Fruit fly (Drosophila melanogaster) whole organism, embryonic: ENCODE results near the gene BthD.

Experiments used
- Ada2b ChIP-seq: fragments of 200-800 bp; sonication (Bioruptor generic); IDR thresholded peaks from 2 replicates; pipeline ENCODE4 v1.3.6; 2022; ENCODE audit warnings: missing biosample characterization, missing genetic modification characterization
- CG10267 ChIP-seq: fragments of 200-800 bp; sonication (Bioruptor generic); optimal IDR thresholded peaks from 2 replicates; lab custom pipeline; 2018; ENCODE audit warnings: missing biosample characterization, mild to moderate bottlenecking, missing genetic modification characterization, moderate library complexity
- CG10462 ChIP-seq: fragments of 200-800 bp; sonication (Bioruptor generic); optimal IDR thresholded peaks from 2 replicates; lab custom pipeline; 2016; ENCODE audit warnings: missing biosample characterization, missing genetic modification characterization
- CG10979 ChIP-seq: fragments of 200-800 bp; sonication (Bioruptor generic); optimal IDR thresholded peaks from 2 replicates; lab custom pipeline; 2018; ENCODE audit warnings: missing biosample characterization, mild to moderate bottlenecking, missing genetic modification characterization, moderate library complexity
- CG12769 ChIP-seq: fragments of 200-800 bp; sonication (Bioruptor generic); optimal IDR thresholded peaks from 2 replicates; lab custom pipeline; 2019; ENCODE audit warnings: missing biosample characterization, mild to moderate bottlenecking, missing genetic modification characterization, moderate library complexity
- CG13123 ChIP-seq: fragments of 200-800 bp; sonication (Bioruptor generic); optimal IDR thresholded peaks from 2 replicates; lab custom pipeline; 2016; ENCODE audit warnings: missing biosample characterization, missing genetic modification characterization
- CG13775 ChIP-seq: fragments of 200-800 bp; sonication (Bioruptor generic); optimal IDR thresholded peaks from 3 replicates; lab custom pipeline; 2017; ENCODE audit warnings: missing biosample characterization, mild to moderate bottlenecking, missing genetic modification characterization
- CG14014 ChIP-seq: fragments of 200-800 bp; sonication (Bioruptor generic); IDR thresholded peaks from 2 replicates; pipeline ENCODE4 v1.3.6; 2022; ENCODE audit warnings: missing biosample characterization, missing genetic modification characterization
- CG14965 ChIP-seq: fragments of 200-800 bp; sonication (Bioruptor generic); optimal IDR thresholded peaks from 2 replicates; lab custom pipeline; 2016; ENCODE audit warnings: missing biosample characterization, missing genetic modification characterization, borderline replicate concordance
- CG17359 ChIP-seq: fragments of 200-800 bp; sonication (Bioruptor generic); optimal IDR thresholded peaks from 3 replicates; lab custom pipeline; 2018; ENCODE audit warnings: missing biosample characterization, mild to moderate bottlenecking, missing genetic modification characterization, moderate library complexity
- CG2129 ChIP-seq: fragments of 200-800 bp; sonication (Bioruptor generic); IDR thresholded peaks from 2 replicates; pipeline ENCODE4 v1.3.6; 2022; ENCODE audit warnings: missing biosample characterization, missing genetic modification characterization; ENCODE audit not compliant: partially characterized antibody
- CG3065 ChIP-seq: fragments of 200-800 bp; sonication (Bioruptor generic); optimal IDR thresholded peaks from 2 replicates; lab custom pipeline; 2016; ENCODE audit warnings: missing biosample characterization, missing genetic modification characterization
- CG34422 ChIP-seq: fragments of 200-800 bp; sonication (Bioruptor generic); IDR thresholded peaks from 3 replicates; pipeline ENCODE4 v1.3.6; 2022; ENCODE audit warnings: missing biosample characterization, missing genetic modification characterization
- CG3726 ChIP-seq: fragments of 200-800 bp; sonication (Bioruptor generic); IDR thresholded peaks from 3 replicates; pipeline ENCODE4, ENCODE4 v1.3.6; 2022; ENCODE audit warnings: missing biosample characterization, missing genetic modification characterization
- CG3995 ChIP-seq: fragments of 200-800 bp; sonication (Bioruptor generic); optimal IDR thresholded peaks from 3 replicates; lab custom pipeline; 2016; ENCODE audit warnings: missing biosample characterization, missing genetic modification characterization
- CG4707 ChIP-seq: fragments of 200-800 bp; sonication (Bioruptor generic); optimal IDR thresholded peaks from 2 replicates; lab custom pipeline; 2018; ENCODE audit warnings: missing biosample characterization, mild to moderate bottlenecking, missing genetic modification characterization, moderate library complexity
- CG4730 ChIP-seq: fragments of 200-800 bp; sonication (Bioruptor generic); IDR thresholded peaks from 2 replicates; pipeline ENCODE4 v1.3.6; 2022; ENCODE audit warnings: missing biosample characterization, missing genetic modification characterization
- CG5180 ChIP-seq: fragments of 200-800 bp; sonication (Bioruptor generic); optimal IDR thresholded peaks from 3 replicates; lab custom pipeline; 2017; ENCODE audit warnings: missing biosample characterization, missing genetic modification characterization, mild to moderate bottlenecking, moderate library complexity, missing genetic modification reagents
- CG5953 ChIP-seq: fragments of 200-800 bp; sonication (Bioruptor generic); IDR thresholded peaks from 2 replicates; pipeline ENCODE4 v1.3.6; 2022; ENCODE audit warnings: missing biosample characterization, missing genetic modification characterization
- CG6765 ChIP-seq: fragments of 200-800 bp; sonication (Bioruptor generic); optimal IDR thresholded peaks from 3 replicates; lab custom pipeline; 2017; ENCODE audit warnings: missing biosample characterization, mild to moderate bottlenecking, missing genetic modification characterization
- CG7928 ChIP-seq: fragments of 200-800 bp; sonication (Bioruptor generic); optimal IDR thresholded peaks from 2 replicates; lab custom pipeline; 2017; ENCODE audit warnings: missing biosample characterization, mild to moderate bottlenecking, missing genetic modification characterization
- CG8388 ChIP-seq: fragments of 200-800 bp; sonication (Bioruptor generic); optimal IDR thresholded peaks from 2 replicates; lab custom pipeline; 2019; ENCODE audit warnings: missing biosample characterization, mild to moderate bottlenecking, missing genetic modification characterization, moderate library complexity
- CG9727 ChIP-seq: fragments of 200-800 bp; sonication (Bioruptor generic); optimal IDR thresholded peaks from 3 replicates; lab custom pipeline; 2017; ENCODE audit warnings: missing biosample characterization, mild to moderate bottlenecking, missing genetic modification characterization
- D ChIP-seq, 2 experiments: fragments of 200-800 bp in 1 of 2; fragments of >200 bp in 1 of 2; sonication (Bioruptor generic) in 1 of 2; optimal IDR thresholded peaks; 2 replicates in 1 of 2; 3 replicates in 1 of 2; lab custom pipeline; 2017; ENCODE audit warnings: mild to moderate bottlenecking in 1 of 2, missing biosample characterization in 1 of 2, missing genetic modification characterization in 1 of 2, missing genetic modification reagents in 1 of 2
- Hr51 ChIP-seq, 2 experiments: fragments of 200-800 bp; sonication (Bioruptor generic); optimal IDR thresholded peaks; 2 replicates in 1 of 2; 3 replicates in 1 of 2; lab custom pipeline; 2016 to 2018; ENCODE audit warnings: missing biosample characterization in 2 of 2, missing genetic modification characterization in 2 of 2, mild to moderate bottlenecking in 1 of 2, moderate library complexity in 1 of 2
- Med ChIP-seq: fragments of 200-800 bp; sonication (Bioruptor generic); peaks from one replicate; lab custom pipeline; 2016; ENCODE audit warnings: missing biosample characterization, missing genetic modification characterization, mild to moderate bottlenecking, inconsistent platforms, moderate library complexity
- Optix ChIP-seq: fragments of 200-800 bp; sonication (Bioruptor generic); IDR thresholded peaks from 3 replicates; pipeline ENCODE4 v1.3.6; 2022; ENCODE audit warnings: missing biosample characterization, missing genetic modification characterization
- Rx ChIP-seq: fragments of 200-800 bp; sonication (Bioruptor generic); IDR thresholded peaks from 2 replicates; pipeline ENCODE4 v1.3.6; 2022; ENCODE audit warnings: missing biosample characterization, missing genetic modification characterization
- Sry-β ChIP-seq: fragments of 200-800 bp; sonication (Bioruptor generic); optimal IDR thresholded peaks from 2 replicates; lab custom pipeline; 2018; ENCODE audit warnings: missing biosample characterization, mild to moderate bottlenecking, missing genetic modification characterization, moderate library complexity
- TFAM ChIP-seq: fragments of 200-800 bp; sonication (Bioruptor generic); optimal IDR thresholded peaks from 2 replicates; lab custom pipeline; 2017; ENCODE audit warnings: missing biosample characterization, missing genetic modification characterization, inconsistent platforms
- Tbp ChIP-seq: fragments of >200 bp; optimal IDR thresholded peaks from 2 replicates; lab custom pipeline; 2018; ENCODE audit warnings: missing biosample characterization, missing genetic modification characterization
- br ChIP-seq: fragments of >200 bp; optimal IDR thresholded peaks from 2 replicates; lab custom pipeline; 2017
- chinmo ChIP-seq: fragments of 200-800 bp; sonication (Bioruptor generic); IDR thresholded peaks from 4 replicates; pipeline ENCODE4 v1.3.6; 2022; ENCODE audit warnings: missing biosample characterization, missing genetic modification characterization; ENCODE audit not compliant: partially characterized antibody
- disco-r ChIP-seq: fragments of 200-800 bp; sonication (Bioruptor generic); optimal IDR thresholded peaks from 2 replicates; lab custom pipeline; 2016; ENCODE audit warnings: missing biosample characterization, missing genetic modification characterization
- emc ChIP-seq: fragments of 200-800 bp; sonication (Bioruptor generic); optimal IDR thresholded peaks from 2 replicates; lab custom pipeline; 2016; ENCODE audit warnings: missing biosample characterization, missing genetic modification characterization
- fu2 ChIP-seq: fragments of 200-800 bp; sonication (Bioruptor generic); optimal IDR thresholded peaks from 2 replicates; lab custom pipeline; 2016; ENCODE audit warnings: missing biosample characterization, missing genetic modification characterization
- gce ChIP-seq: fragments of 200-800 bp; sonication (Bioruptor generic); IDR thresholded peaks from 3 replicates; pipeline ENCODE4 v1.3.6; 2022; ENCODE audit warnings: missing biosample characterization, missing genetic modification characterization
- gcm2 ChIP-seq: fragments of 200-800 bp; sonication (Bioruptor generic); optimal IDR thresholded peaks from 2 replicates; lab custom pipeline; 2016; ENCODE audit warnings: missing biosample characterization, missing genetic modification characterization
- grn ChIP-seq: fragments of 200-800 bp; sonication (Bioruptor generic); optimal IDR thresholded peaks from 3 replicates; lab custom pipeline; 2017; ENCODE audit warnings: missing biosample characterization, missing genetic modification characterization
- ind ChIP-seq: fragments of 200-800 bp; sonication (Bioruptor generic); optimal IDR thresholded peaks from 3 replicates; lab custom pipeline; 2016; ENCODE audit warnings: missing biosample characterization, missing genetic modification characterization
- lab ChIP-seq: fragments of 200-800 bp; sonication (Bioruptor generic); optimal IDR thresholded peaks from 3 replicates; lab custom pipeline; 2017; ENCODE audit warnings: missing biosample characterization, missing genetic modification characterization, mild to moderate bottlenecking, moderate library complexity, missing genetic modification reagents
- lilli ChIP-seq: fragments of 200-800 bp; sonication (Bioruptor generic); optimal IDR thresholded peaks from 3 replicates; lab custom pipeline; 2016; ENCODE audit warnings: missing biosample characterization, missing genetic modification characterization
- mld ChIP-seq: fragments of 200-800 bp; sonication (Bioruptor generic); IDR thresholded peaks from 3 replicates; pipeline ENCODE4 v1.3.6; 2022; ENCODE audit warnings: missing biosample characterization, missing genetic modification characterization; ENCODE audit not compliant: partially characterized antibody
- nom ChIP-seq: fragments of 200-800 bp; sonication (Bioruptor generic); optimal IDR thresholded peaks from 2 replicates; lab custom pipeline; 2017; ENCODE audit warnings: missing biosample characterization, missing genetic modification characterization, mild to moderate bottlenecking, moderate library complexity, missing genetic modification reagents
- pnt ChIP-seq: fragments of 200-800 bp; sonication (Bioruptor generic); optimal IDR thresholded peaks from 3 replicates; lab custom pipeline; 2016; ENCODE audit warnings: missing biosample characterization, missing genetic modification characterization
- repo ChIP-seq: fragments of 200-800 bp; sonication (Bioruptor generic); optimal IDR thresholded peaks from 2 replicates; lab custom pipeline; 2016; ENCODE audit warnings: missing biosample characterization, missing genetic modification characterization
- sqz ChIP-seq: fragments of 200-800 bp; sonication (Bioruptor generic); optimal IDR thresholded peaks from 3 replicates; lab custom pipeline; 2018; ENCODE audit warnings: missing biosample characterization, mild to moderate bottlenecking, missing genetic modification characterization
- vfl ChIP-seq: fragments of 200-800 bp; sonication (Bioruptor generic); optimal IDR thresholded peaks from 2 replicates; lab custom pipeline; 2016; ENCODE audit warnings: missing biosample characterization, missing genetic modification characterization
- zen2 ChIP-seq: fragments of 200-800 bp; sonication (Bioruptor generic); IDR thresholded peaks from 3 replicates; pipeline ENCODE4 v1.3.6; 2022; ENCODE audit warnings: missing biosample characterization, missing genetic modification characterization; ENCODE audit not compliant: partially characterized antibody

Gene BthD

DNA sequence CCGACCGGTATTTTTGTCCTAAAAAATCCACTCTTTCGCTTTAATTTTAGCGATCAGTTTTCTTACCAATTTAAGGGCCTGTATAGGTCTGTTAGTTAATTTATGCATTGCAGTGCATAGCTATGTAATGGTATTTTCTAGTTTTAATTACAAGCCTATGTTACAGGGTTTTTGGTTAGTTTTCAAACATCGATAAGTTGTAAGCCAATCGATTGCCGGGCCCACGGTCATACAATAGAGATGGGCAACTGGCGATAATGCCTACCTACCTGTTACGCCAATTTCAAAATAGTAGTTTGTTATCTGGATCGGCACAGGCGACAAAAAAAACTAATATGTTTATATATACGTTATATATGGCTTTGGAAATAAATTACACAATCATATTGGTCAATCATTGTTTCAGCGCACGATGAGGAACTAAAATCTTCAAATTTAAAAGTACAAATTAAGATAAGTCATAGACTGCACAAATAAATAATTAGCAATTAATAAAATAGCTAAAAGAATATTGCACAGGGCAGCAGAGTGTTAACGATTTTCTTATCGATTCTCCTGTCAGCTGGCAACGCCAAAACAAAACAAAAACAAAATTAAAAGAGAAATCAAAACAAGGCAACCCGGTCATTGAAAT lies 4.6 kb downstream of the BthD start, which contains the start of the genes tth and Tango2 (continued):
- TF ChIP-seq Optix: no peak
- no peak for TF ChIP-seq disco-r (GFP tag; lab: Kevin White, UChicago)
- TF ChIP-seq Hr51 (GFP tag; optimal IDR thresholded peaks at IDR 0.05; lab: Kevin White, UChicago): peak; percentile 72 to 76
- peak; percentile 60 for TF ChIP-seq fu2 (GFP tag; lab: Kevin White, UChicago)
- TF ChIP-seq CG13123 (GFP tag; lab: Kevin White, UChicago): peak; percentile 46
- peak; percentile 59; the same call in 2 of the 3 replicates for TF ChIP-seq CG34422
- peak; percentile 63 for TF ChIP-seq CG9727 (GFP tag; lab: Kevin White, UChicago)
- TF ChIP-seq TFAM (GFP tag; lab: Kevin White, UChicago): no peak
- TF ChIP-seq CG5953: no peak
- TF ChIP-seq emc (GFP tag; lab: Kevin White, UChicago): no peak
- TF ChIP-seq CG3065 (GFP tag; lab: Kevin White, UChicago): no peak
- TF ChIP-seq CG12769 (tag; lab: Kevin White, UChicago): peak; percentile 74
- peak; percentile 2 for TF ChIP-seq sqz
- peak; percentile 90 for TF ChIP-seq lilli (GFP tag; lab: Kevin White, UChicago)
- peak; percentile 58 for TF ChIP-seq Ada2b (GFP tag; lab: Robert Waterston, UW)
- TF ChIP-seq CG14014 (GFP tag; lab: Robert Waterston, UW): peak; percentile 66
- no peak for TF ChIP-seq CG4707
- TF ChIP-seq br (lab: Kevin White, UChicago): no peak
- TF ChIP-seq CG10979: peak; percentile 54
- no peak for TF ChIP-seq D (optimal IDR thresholded peaks at IDR 0.05; lab: Kevin White, UChicago)
- TF ChIP-seq D (GFP tag; optimal IDR thresholded peaks at IDR 0.05; lab: Kevin White, UChicago): peak; percentile 3
- TF ChIP-seq CG3995 (GFP tag; lab: Kevin White, UChicago): peak; percentile 26
- TF ChIP-seq gce (GFP tag; lab: Robert Waterston, UW): no peak; the same call in 2 of the 3 replicates
- peak; percentile 63 for TF ChIP-seq ind (GFP tag; lab: Kevin White, UChicago)
- no peak for TF ChIP-seq mld (GFP tag; lab: Robert Waterston, UW)
- TF ChIP-seq CG8388 (GFP tag; lab: Kevin White, UChicago): peak; percentile 51
- TF ChIP-seq chinmo (GFP tag; lab: Robert Waterston, UW): no peak
- TF ChIP-seq Tbp: peak; percentile 47
- TF ChIP-seq CG14965 (GFP tag; lab: Kevin White, UChicago): no peak
- TF ChIP-seq nom (GFP tag; lab: Kevin White, UChicago): peak; percentile 30
- no peak for TF ChIP-seq CG6765 (GFP tag; lab: Kevin White, UChicago)
- TF ChIP-seq CG10267 (tag; lab: Kevin White, UChicago): peak; percentile 61
- TF ChIP-seq CG10462 (GFP tag; lab: Kevin White, UChicago): peak; percentile 58
- TF ChIP-seq CG17359 (tag; lab: Kevin White, UChicago): peak; percentile 61
- no peak for TF ChIP-seq gcm2 (GFP tag; lab: Kevin White, UChicago)
- TF ChIP-seq CG2129: 0 out of 2 replicates have a peak, but pooled peaks have one; percentile 16
- TF ChIP-seq repo (GFP tag; lab: Kevin White, UChicago): no peak
- no peak; the same call in 2 of the 3 replicates for TF ChIP-seq zen2 (GFP tag; lab: Robert Waterston, UW)
- peak; percentile 49 for TF ChIP-seq grn (GFP tag; lab: Kevin White, UChicago)
- TF ChIP-seq CG13775 (GFP tag; lab: Kevin White, UChicago): peak; percentile 75
- no peak for TF ChIP-seq CG4730 (GFP tag; lab: Robert Waterston, UW)
- TF ChIP-seq Med (GFP tag; lab: Kevin White, UChicago): peak; percentile 92
- peak; percentile 62 for TF ChIP-seq pnt (GFP tag; lab: Kevin White, UChicago)
- TF ChIP-seq vfl (GFP tag; lab: Kevin White, UChicago): peak; percentile 70
- TF ChIP-seq lab (GFP tag; lab: Kevin White, UChicago): no peak
- TF ChIP-seq CG7928 (GFP tag; lab: Kevin White, UChicago): peak; percentile 44
- 0 out of 3 replicates have a peak, but pooled peaks have one; percentile 32 for TF ChIP-seq CG3726 (GFP tag; lab: Robert Waterston, UW)
- no peak for TF ChIP-seq CG5180
- TF ChIP-seq Sry-β: peak; percentile 33
- TF ChIP-seq Rx (GFP tag; lab: Robert Waterston, UW): peak; percentile 21; the same call in 1 of the 2 replicates
